Fruit fly (Drosophila melanogaster) Kc167 (cell line): ENCODE results near the gene Mabi.

ENCODE experiments used
- Myc ChIP-seq: fragments of >200 bp; optimal IDR thresholded peaks from 2 replicates; lab custom pipeline; 2017; ENCODE audit warnings: missing external identifiers
- Sin3A ChIP-seq: fragments of >200 bp; optimal IDR thresholded peaks from 2 replicates; lab custom pipeline; 2018; ENCODE audit warnings: missing external identifiers
- h ChIP-seq: fragments of >200 bp; optimal IDR thresholded peaks from 3 replicates; lab custom pipeline; 2018; ENCODE audit warnings: missing external identifiers
- insv ChIP-seq: fragments of >200 bp; optimal IDR thresholded peaks from 3 replicates; lab custom pipeline; 2018; ENCODE audit warnings: missing external identifiers
- psq ChIP-seq: fragments of >200 bp; optimal IDR thresholded peaks from 2 replicates; lab custom pipeline; 2017; ENCODE audit warnings: missing external identifiers
- ttk ChIP-seq: sonication (Bioruptor generic); optimal IDR thresholded peaks from 2 replicates; lab custom pipeline; 2017; ENCODE audit warnings: missing external identifiers

dm6 chr2L:13231739-13232138, 2.7 kb downstream of the Mabi start, which contains the start of gene Prosalpha6T:
- no peak for TF ChIP-seq psq (lab: Kevin White, UChicago)
- no peak for TF ChIP-seq Sin3A (lab: Kevin White, UChicago)
- no peak for TF ChIP-seq insv (lab: Kevin White, UChicago)
- TF ChIP-seq h (lab: Kevin White, UChicago), result no peak
- TF ChIP-seq Myc (lab: Kevin White, UChicago), result no peak
- no peak for TF ChIP-seq ttk (lab: Kevin White, UChicago)
